Worm (Caenorhabditis elegans): Measurements from ENCODE around the gene Y55F3C.9.
"Not testable (repeated sequence)": the region's sequence is repeated elsewhere in the genome, so short reads cannot be mapped to it uniquely, and the experiment has no call there.

The Y55F3C.9 gene

DNA sequence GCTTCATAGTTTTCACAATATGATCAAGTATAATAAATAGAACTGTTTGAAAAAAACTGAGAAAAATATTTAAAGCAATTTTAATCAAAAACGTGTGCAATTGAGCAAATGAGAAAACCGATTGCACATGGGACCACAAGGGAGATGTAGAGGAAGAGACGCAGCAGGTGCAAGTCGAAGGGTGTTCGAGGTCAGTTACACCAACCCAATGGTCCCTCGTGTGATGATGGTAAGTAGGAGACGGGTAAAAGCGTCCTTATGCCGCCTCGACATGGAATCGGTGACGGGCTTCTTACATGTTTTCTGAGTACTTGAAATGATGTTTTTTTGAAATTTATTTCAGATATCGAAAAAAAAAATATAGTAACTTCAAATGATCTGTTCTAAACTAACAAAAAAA is at the start of gene Y55F3C.9:
Gene Y55F3C.9, minus strand, starts transcription at position 101 of the 400 bp plus-strand sequence.
- TF ChIP-seq T20F7.1 (GFP tag; optimal IDR thresholded peaks at IDR 0.05) (no peak), nhr-25 (tag; optimal IDR thresholded peaks at IDR 0.05; ENCODE audit: borderline replicate concordance, insufficient read depth) (no peak), madf-5 (GFP tag; IDR thresholded peaks at IDR 0.05) (no peak), ceh-20 (GFP tag; IDR thresholded peaks at IDR 0.05) (no peak), ZK546.5 (tag; optimal IDR thresholded peaks at IDR 0.05) (no peak), lin-29 (GFP tag; IDR thresholded peaks at IDR 0.05) (no peak), F44E2.7 (GFP tag; IDR thresholded peaks at IDR 0.05) (no peak), hlh-11 (tag; optimal IDR thresholded peaks at IDR 0.05) (no peak), arid-1 (GFP tag; conservative IDR thresholded peaks at IDR 0.05) (no peak), dmd-9 (GFP tag; IDR thresholded peaks at IDR 0.05) (no peak), hmg-1.1 (GFP tag; IDR thresholded peaks at IDR 0.05) (no peak)

DNA sequence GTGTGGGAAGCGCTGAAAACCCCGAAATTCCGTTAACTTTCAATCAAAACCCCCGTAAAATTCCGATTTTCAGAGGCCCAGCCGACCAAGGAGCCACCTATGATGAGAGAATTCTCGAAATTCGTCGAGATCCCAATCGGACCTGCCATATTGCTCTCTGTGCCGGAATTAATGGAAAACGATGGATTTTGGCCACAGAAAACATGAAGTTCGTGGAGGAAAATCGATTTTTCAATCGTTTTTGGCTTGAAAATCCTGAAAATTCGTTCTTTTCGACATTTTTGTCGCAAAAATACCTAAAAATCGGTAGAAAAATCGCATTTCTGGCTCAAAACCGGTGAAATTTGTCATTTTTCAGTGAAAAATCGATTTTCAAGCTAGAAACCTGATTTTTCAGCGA is 45.6 kb upstream of the Y55F3C.9 start:
- no peak for TF ChIP-seq ceh-62 (tag; optimal IDR thresholded peaks at IDR 0.05)
- no peak for TF ChIP-seq zfp-2 (tag; optimal IDR thresholded peaks at IDR 0.05)
- no peak for TF ChIP-seq lim-7 (GFP tag; IDR thresholded peaks at IDR 0.05)
- TF ChIP-seq spr-3 (GFP tag; optimal IDR thresholded peaks at IDR 0.05) = no peak
- TF ChIP-seq lin-29 (GFP tag; IDR thresholded peaks at IDR 0.05) = no peak
- no peak for TF ChIP-seq unc-62 (GFP tag; optimal IDR thresholded peaks at IDR 0.05 in 1 of 2)
- TF ChIP-seq unc-62 (tag; optimal IDR thresholded peaks at IDR 0.05) = no peak
- no peak for TF ChIP-seq sdz-12 (GFP tag; optimal IDR thresholded peaks at IDR 0.05)
- no peak for TF ChIP-seq nhr-48 (tag; optimal IDR thresholded peaks at IDR 0.05)
- TF ChIP-seq php-3 (GFP tag; IDR thresholded peaks at IDR 0.05) = no peak
- no peak for TF ChIP-seq Y48G9A.11 (GFP tag; IDR thresholded peaks at IDR 0.05)
- TF ChIP-seq saeg-2 (GFP tag; IDR thresholded peaks at IDR 0.05) = no peak
- TF ChIP-seq rbr-2 (tag; optimal IDR thresholded peaks at IDR 0.05) = no peak
- TF ChIP-seq nhr-28 (tag; optimal IDR thresholded peaks at IDR 0.05) = no peak

DNA sequence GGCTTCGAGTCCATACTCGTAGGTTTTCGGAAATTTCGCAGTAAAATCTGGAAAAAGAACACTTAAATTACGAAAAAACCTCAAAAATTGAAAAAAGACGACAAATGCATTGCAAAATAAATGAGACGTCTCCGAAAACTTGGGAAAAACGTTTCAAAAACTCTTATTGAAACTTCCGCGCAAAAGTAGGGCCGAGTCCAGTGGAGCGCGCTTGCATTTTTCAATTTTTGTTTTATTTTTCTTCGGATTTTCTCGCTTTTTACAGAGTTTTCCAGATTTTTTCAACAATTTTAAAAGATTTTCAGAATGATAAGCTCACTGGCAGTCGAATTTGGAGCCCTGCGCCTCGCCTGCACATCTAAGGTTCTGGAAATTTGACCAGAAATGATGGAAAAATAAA is 44.9 kb upstream of the Y55F3C.9 start, which contains the start of gene mrpl-2:
Gene mrpl-2, plus strand, starts transcription at position 307 of the 400 bp plus-strand sequence.
- TF ChIP-seq unc-39 (tag; optimal IDR thresholded peaks at IDR 0.05) (no peak), set-16 (GFP tag; IDR thresholded peaks at IDR 0.05) (no peak), tag-97 (GFP tag; IDR thresholded peaks at IDR 0.05) (no peak), ces-1 (GFP tag; optimal IDR thresholded peaks at IDR 0.05) (no peak), fos-1 (tag; optimal IDR thresholded peaks at IDR 0.05) (no peak), mes-2 (tag; optimal IDR thresholded peaks at IDR 0.05; ENCODE audit: poor library complexity, severe bottlenecking) (peak; percentile 33), dpl-1 (GFP tag; optimal IDR thresholded peaks at IDR 0.05) (peak; percentile 76), T20F7.1 (GFP tag; optimal IDR thresholded peaks at IDR 0.05) (no peak), jun-1 (tag; optimal IDR thresholded peaks at IDR 0.05) (no peak), Y5F2A.4 (GFP tag; optimal IDR thresholded peaks at IDR 0.05) (no peak), lin-38 (GFP tag; IDR thresholded peaks at IDR 0.05) (peak; percentile 90), lin-1 (GFP tag; IDR thresholded peaks at IDR 0.05) (no peak)

DNA sequence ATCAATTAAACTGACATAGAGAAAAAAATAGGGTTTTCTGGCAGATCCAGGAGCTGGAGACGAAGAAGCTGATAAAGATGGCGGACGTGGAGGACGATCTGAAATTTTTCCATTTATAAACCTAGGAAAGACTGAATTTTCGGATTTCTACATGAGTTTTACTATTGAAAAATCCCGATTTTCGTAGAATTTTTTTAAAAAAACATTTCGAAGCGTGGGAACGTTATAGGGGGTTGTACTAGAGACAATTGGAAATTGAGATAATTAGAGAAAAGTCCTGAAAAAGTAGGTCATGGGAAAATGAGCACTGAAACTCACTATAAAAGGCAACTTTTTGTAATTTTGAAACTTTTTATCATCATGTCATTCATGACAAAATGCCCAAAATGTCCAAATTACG is 43.1 kb upstream of the Y55F3C.9 start, which contains the start of gene F56B3.9:
Gene F56B3.9, plus strand, starts transcription at position 301 of the 400 bp plus-strand sequence.
- not testable (repeated sequence) for TF ChIP-seq mdl-1 (tag; optimal IDR thresholded peaks at IDR 0.05); cey-2 (tag; optimal IDR thresholded peaks at IDR 0.05; ENCODE audit: borderline replicate concordance, insufficient read depth); ceh-44 (GFP tag; IDR thresholded peaks at IDR 0.05)

Data from whole organism, L4 larva.